Worm (Caenorhabditis elegans) whole organism, L4/young adult: ENCODE measurements around the gene zfp-3.

Source experiments
- W03F9.2 ChIP-seq: fragments of 150-350 bp; optimal IDR thresholded peaks from 2 replicates; lab custom pipeline; 2014; ENCODE audit warnings: missing biosample characterization, missing genetic modification characterization
- dao-5 ChIP-seq: sonication (generic microtip); optimal IDR thresholded peaks from 2 replicates; lab custom pipeline; 2016; ENCODE audit warnings: missing genotype, missing genetic modification characterization, moderate library complexity, missing compliant biosample characterization
- him-1 ChIP-seq: sonication (generic microtip); optimal IDR thresholded peaks from 2 replicates; lab custom pipeline; 2016; ENCODE audit warnings: missing genotype, missing genetic modification reagents, missing genetic modification characterization, missing compliant biosample characterization

DNA sequence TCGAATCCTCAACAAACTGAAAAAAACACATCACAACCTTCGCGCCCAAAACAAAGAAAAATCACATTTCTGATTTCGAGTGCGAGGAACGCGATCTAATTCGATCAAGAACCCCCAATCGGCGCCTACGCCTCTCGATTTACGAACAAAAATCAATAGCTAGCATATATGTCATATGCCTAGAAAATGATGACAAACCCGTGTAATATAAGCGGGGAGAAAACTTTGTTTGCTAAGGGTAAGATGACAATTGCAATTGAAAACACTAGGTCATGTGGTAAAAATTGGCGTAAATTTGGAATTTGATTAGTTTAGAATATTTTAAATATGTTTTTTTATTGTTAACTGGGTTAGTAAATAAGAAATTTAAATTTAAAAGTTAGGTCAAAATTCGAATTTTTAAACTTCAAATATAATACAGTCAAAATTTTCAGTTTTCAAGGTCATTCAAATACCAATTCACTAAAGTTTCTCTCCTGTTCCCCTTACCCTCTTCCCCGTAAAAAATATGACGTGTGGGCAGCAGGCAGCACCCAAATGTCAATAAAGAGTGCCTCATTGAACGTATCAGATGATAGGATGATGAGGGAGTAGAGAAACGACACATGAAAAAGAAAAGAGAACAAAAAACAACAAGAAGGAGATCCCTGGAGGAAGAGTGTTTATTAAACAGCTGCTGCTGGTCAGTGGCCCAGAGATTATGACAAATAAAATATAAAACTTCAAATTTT lies 10.1 kb upstream of the zfp-3 start:
- TF ChIP-seq W03F9.2 (tag; lab: Kevin White, UChicago) (peak; percentile 27), him-1 (tag; lab: Kevin White, UChicago) (no peak), dao-5 (tag; lab: Kevin White, UChicago) (no peak)
